Worm (Caenorhabditis elegans) whole organism, L2 larva: Measurements from ENCODE around the gene nphp-4.
A peak's percentile ranks its signal among the peaks of the same experiment; 100 is the strongest.

Source experiments
- Y55F3AM.14 ChIP-seq: fragments of 200-800 bp; sonication (Bioruptor generic); optimal IDR thresholded peaks from 2 replicates; lab custom pipeline; 2018; ENCODE audit warnings: mild to moderate bottlenecking, missing genetic modification characterization, missing compliant biosample characterization
- ama-1 ChIP-seq: fragments of 150-350 bp; optimal IDR thresholded peaks from 2 replicates; lab custom pipeline; 2018; ENCODE audit warnings: inconsistent platforms
- blmp-1 ChIP-seq: sonication (generic microtip); optimal IDR thresholded peaks from 2 replicates; lab custom pipeline; 2017; ENCODE audit warnings: missing genetic modification characterization, mild to moderate bottlenecking, missing compliant biosample characterization, antibody characterized with exemption, moderate library complexity; ENCODE audit not compliant: insufficient read depth
- ceh-16 ChIP-seq: fragments of 150-350 bp; optimal IDR thresholded peaks from 2 replicates; lab custom pipeline; 2014; ENCODE audit warnings: missing biosample characterization, missing genetic modification characterization
- ceh-82 ChIP-seq: fragments of 150-350 bp; optimal IDR thresholded peaks from 2 replicates; lab custom pipeline; 2014; ENCODE audit warnings: missing biosample characterization, missing genetic modification characterization
- crh-2 ChIP-seq: sonication (generic microtip); optimal IDR thresholded peaks from 2 replicates; lab custom pipeline; 2017; ENCODE audit warnings: missing biosample characterization, missing genetic modification characterization
- dmd-4 ChIP-seq: sonication (generic microtip); optimal IDR thresholded peaks from 2 replicates; lab custom pipeline; 2017; ENCODE audit warnings: missing biosample characterization, missing genetic modification characterization
- egl-27 ChIP-seq: sonication (generic microtip); optimal IDR thresholded peaks from 3 replicates; lab custom pipeline; 2017; ENCODE audit warnings: missing biosample characterization, missing genetic modification reagents, missing genetic modification characterization
- elt-1 ChIP-seq: fragments of 150-350 bp; optimal IDR thresholded peaks from 2 replicates; lab custom pipeline; 2014; ENCODE audit warnings: missing biosample characterization, missing genetic modification characterization
- elt-3 ChIP-seq: sonication (generic microtip); optimal IDR thresholded peaks from 2 replicates; lab custom pipeline; 2017; ENCODE audit warnings: missing biosample characterization, missing genetic modification characterization
- fos-1 ChIP-seq: fragments of 150-350 bp; optimal IDR thresholded peaks from 2 replicates; lab custom pipeline; 2014; ENCODE audit warnings: missing biosample characterization, missing genetic modification characterization
- gmeb-1 ChIP-seq: fragments of 150-350 bp; optimal IDR thresholded peaks from 2 replicates; lab custom pipeline; 2014; ENCODE audit warnings: missing biosample characterization, missing genetic modification characterization
- lin-13 ChIP-seq: fragments of 150-350 bp; optimal IDR thresholded peaks from 2 replicates; lab custom pipeline; 2014; ENCODE audit warnings: missing biosample characterization, missing genetic modification reagents, missing genetic modification characterization
- lin-39 ChIP-seq: fragments of 150-350 bp; optimal IDR thresholded peaks from 2 replicates; lab custom pipeline; 2014; ENCODE audit warnings: missing biosample characterization, missing genetic modification reagents, missing genetic modification characterization
- lsy-2 ChIP-seq, 2 experiments: fragments of 150-350 bp in 1 of 2; sonication (generic microtip) in 1 of 2; optimal IDR thresholded peaks; 2 replicates each; lab custom pipeline; 2014 to 2017; ENCODE audit warnings: missing biosample characterization in 2 of 2, missing genetic modification characterization in 2 of 2
- mab-5 ChIP-seq: fragments of 150-350 bp; optimal IDR thresholded peaks from 2 replicates; lab custom pipeline; 2014; ENCODE audit warnings: missing biosample characterization, missing genetic modification characterization
- mbf-1 ChIP-seq: sonication (generic microtip); optimal IDR thresholded peaks from 2 replicates; lab custom pipeline; 2017; ENCODE audit warnings: missing biosample characterization, missing genetic modification characterization
- mdl-1 ChIP-seq, 2 experiments: fragments of 150-350 bp in 1 of 2; sonication (generic microtip) in 1 of 2; optimal IDR thresholded peaks; 2 replicates each; lab custom pipeline; 2017; ENCODE audit warnings: missing biosample characterization in 2 of 2, missing genetic modification characterization in 2 of 2
- nhr-10 ChIP-seq: sonication (generic microtip); optimal IDR thresholded peaks from 2 replicates; lab custom pipeline; 2017; ENCODE audit warnings: missing biosample characterization, missing genetic modification characterization
- nhr-11 ChIP-seq: fragments of 150-350 bp; optimal IDR thresholded peaks from 2 replicates; lab custom pipeline; 2014; ENCODE audit warnings: missing biosample characterization, missing genetic modification characterization
- nhr-129 ChIP-seq: fragments of 150-350 bp; optimal IDR thresholded peaks from 2 replicates; lab custom pipeline; 2014; ENCODE audit warnings: missing biosample characterization, missing genetic modification characterization
- nhr-21 ChIP-seq: fragments of 150-350 bp; optimal IDR thresholded peaks from 2 replicates; lab custom pipeline; 2014; ENCODE audit warnings: missing biosample characterization, missing genetic modification characterization
- nhr-237 ChIP-seq: fragments of 150-350 bp; optimal IDR thresholded peaks from 2 replicates; lab custom pipeline; 2014; ENCODE audit warnings: missing biosample characterization, missing genetic modification characterization
- nhr-6 ChIP-seq: fragments of 150-350 bp; optimal IDR thresholded peaks from 2 replicates; lab custom pipeline; 2014; ENCODE audit warnings: missing biosample characterization, missing genetic modification characterization
- peb-1 ChIP-seq: fragments of 150-350 bp; optimal IDR thresholded peaks from 2 replicates; lab custom pipeline; 2014; ENCODE audit warnings: missing biosample characterization, missing genetic modification characterization
- sem-4 ChIP-seq: fragments of 150-350 bp; optimal IDR thresholded peaks from 2 replicates; lab custom pipeline; 2014; ENCODE audit warnings: missing biosample characterization, missing genetic modification reagents, missing genetic modification characterization
- sma-3 ChIP-seq: sonication (generic microtip); optimal IDR thresholded peaks from 2 replicates; lab custom pipeline; 2016; ENCODE audit warnings: missing genetic modification reagents, missing genetic modification characterization, missing compliant biosample characterization
- sma-9 ChIP-seq, 2 experiments: fragments of 150-350 bp in 1 of 2; sonication (generic microtip) in 1 of 2; optimal IDR thresholded peaks; 2 replicates each; lab custom pipeline; 2014 to 2016; ENCODE audit warnings: missing genetic modification characterization in 2 of 2, mild to moderate bottlenecking in 1 of 2, missing biosample characterization in 1 of 2, missing compliant biosample characterization in 1 of 2, missing genetic modification reagents in 1 of 2, moderate library complexity in 1 of 2
- snpc-4 ChIP-seq: fragments of 150-350 bp; optimal IDR thresholded peaks from 2 replicates; lab custom pipeline; 2014; ENCODE audit warnings: missing biosample characterization, missing genetic modification characterization
- unc-39 ChIP-seq: fragments of 150-350 bp; optimal IDR thresholded peaks from 2 replicates; lab custom pipeline; 2014; ENCODE audit warnings: missing biosample characterization, missing genetic modification characterization
- unc-55 ChIP-seq: fragments of 150-350 bp; sonication (generic microtip); optimal IDR thresholded peaks from 3 replicates; lab custom pipeline; 2014; ENCODE audit warnings: missing biosample characterization, missing genetic modification reagents, missing genetic modification characterization
- unc-62 ChIP-seq: fragments of 150-350 bp; optimal IDR thresholded peaks from 2 replicates; lab custom pipeline; 2014; ENCODE audit warnings: missing biosample characterization, missing genetic modification reagents, missing genetic modification characterization
- zag-1 ChIP-seq: fragments of 150-350 bp; optimal IDR thresholded peaks from 2 replicates; lab custom pipeline; 2014; ENCODE audit warnings: missing biosample characterization, missing genetic modification characterization
- ztf-1 ChIP-seq: fragments of 200-800 bp; sonication (Bioruptor generic); conservative IDR thresholded peaks from 2 replicates; pipeline ENCODE4 v1.3.6; 2022; ENCODE audit warnings: missing genetic modification characterization, missing compliant biosample characterization
- ztf-11 ChIP-seq: sonication (generic microtip); optimal IDR thresholded peaks from 2 replicates; lab custom pipeline; 2017; ENCODE audit warnings: missing biosample characterization, missing genetic modification characterization
- ztf-4 ChIP-seq: fragments of 150-350 bp; optimal IDR thresholded peaks from 2 replicates; lab custom pipeline; 2014; ENCODE audit warnings: missing biosample characterization, missing genetic modification characterization

Gene nphp-4

ce11 chrV:11843678-11844366, at the start of gene nphp-4:
Gene nphp-4 (minus strand): TSS chrV:11843728.
- TF ChIP-seq ztf-1 (GFP tag; lab: Robert Waterston, UW) (no peak), snpc-4 (tag; lab: Kevin White, UChicago) (no peak), nhr-237 (tag; lab: Kevin White, UChicago) (no peak), sma-9 (GFP tag; optimal IDR thresholded peaks at IDR 0.05; lab: Kevin White, UChicago) (no peak), sma-9 (tag; optimal IDR thresholded peaks at IDR 0.05; lab: Kevin White, UChicago) (no peak), unc-55 (GFP tag; lab: Kevin White, UChicago) (no peak), unc-62 (GFP tag; lab: Kevin White, UChicago) (no peak), lin-39 (no peak), mab-5 (tag; lab: Kevin White, UChicago) (no peak), nhr-10 (tag; lab: Kevin White, UChicago) (no peak), mdl-1 (tag; optimal IDR thresholded peaks at IDR 0.05; lab: Kevin White, UChicago) (no peak), ceh-16 (no peak), dmd-4 (tag; lab: Kevin White, UChicago) (no peak), blmp-1 (tag; lab: Kevin White, UChicago) (no peak), elt-1 (tag; lab: Kevin White, UChicago) (no peak)

- TF ChIP-seq unc-39 (tag; lab: Kevin White, UChicago) (no peak), sma-9 (GFP tag; optimal IDR thresholded peaks at IDR 0.05; lab: Kevin White, UChicago) (no peak), sma-9 (tag; optimal IDR thresholded peaks at IDR 0.05; lab: Kevin White, UChicago) (no peak), crh-2 (tag; lab: Kevin White, UChicago) (no peak), nhr-129 (tag; lab: Kevin White, UChicago) (no peak), lsy-2 (tag; optimal IDR thresholded peaks at IDR 0.05; lab: Kevin White, UChicago) (no peak), nhr-11 (no peak), zag-1 (no peak), lin-39 (no peak), mab-5 (tag; lab: Kevin White, UChicago) (no peak), nhr-6 (tag; lab: Kevin White, UChicago) (no peak), ztf-1 (GFP tag; lab: Robert Waterston, UW) (no peak), ztf-4 (tag; lab: Kevin White, UChicago) (no peak)
Measured at ce11 chrV:11891143-11891862, 47.8 kb upstream of the nphp-4 start, which contains the start of the genes sodh-2 and srx-76. Gene sodh-2 (minus strand): TSS chrV:11891243. Gene srx-76 (plus strand): TSS chrV:11891812.

- TF ChIP-seq lsy-2 (tag; optimal IDR thresholded peaks at IDR 0.05; lab: Kevin White, UChicago) (peak in 1 of 2 experiments; percentile 70), ceh-16 (no peak), ztf-11 (tag; lab: Kevin White, UChicago) (no peak), sma-3 (GFP tag; lab: Kevin White, UChicago) (no peak), nhr-129 (tag; lab: Kevin White, UChicago) (peak; percentile 53), unc-55 (GFP tag; lab: Kevin White, UChicago) (no peak), blmp-1 (tag; lab: Kevin White, UChicago) (peak; percentile 45), nhr-11 (no peak), nhr-10 (tag; lab: Kevin White, UChicago) (no peak), Y55F3AM.14 (peak; percentile 62), sma-9 (GFP tag; optimal IDR thresholded peaks at IDR 0.05; lab: Kevin White, UChicago) (peak; percentile 41), sma-9 (tag; optimal IDR thresholded peaks at IDR 0.05; lab: Kevin White, UChicago) (no peak), ama-1 (lab: Kevin White, UChicago) (peak; percentile 56), fos-1 (tag; lab: Kevin White, UChicago) (peak; percentile 33), peb-1 (tag; lab: Kevin White, UChicago) (no peak), ztf-1 (GFP tag; lab: Robert Waterston, UW) (no peak), lin-13 (GFP tag; lab: Kevin White, UChicago) (peak; percentile 14), gmeb-1 (tag; lab: Kevin White, UChicago) (peak; percentile 52), mab-5 (tag; lab: Kevin White, UChicago) (peak; percentile 21), crh-2 (tag; lab: Kevin White, UChicago) (peak; percentile 9), nhr-21 (tag; lab: Kevin White, UChicago) (peak; percentile 7), elt-3 (tag; lab: Kevin White, UChicago) (no peak), lin-39 (no peak), sem-4 (no peak), ztf-4 (tag; lab: Kevin White, UChicago) (peak; percentile 60), nhr-6 (tag; lab: Kevin White, UChicago) (peak; percentile 62), nhr-237 (tag; lab: Kevin White, UChicago) (no peak), ceh-82 (tag; lab: Kevin White, UChicago) (no peak), egl-27 (no peak), mbf-1 (tag; lab: Kevin White, UChicago) (no peak)
- TF ChIP-seq, all 48 proteins: peak for 14
Measured at ce11 chrV:11889115-11889935, 45.8 kb upstream of the nphp-4 start.
